Fruit fly (Drosophila melanogaster) whole organism: ENCODE data around the gene CG7987.

Source experiments
- CG8478 ChIP-seq: fragments of >200 bp; optimal IDR thresholded peaks from 2 replicates; lab custom pipeline; 2018; ENCODE audit warnings: inconsistent platforms
- Dll ChIP-seq: fragments of >200 bp; optimal IDR thresholded peaks from 2 replicates; lab custom pipeline; 2017
- EcR ChIP-seq, 2 experiments: fragments of >200 bp; optimal IDR thresholded peaks; 2 replicates each; lab custom pipeline; 2017; ENCODE audit warnings: missing biosample characterization in 2 of 2, missing genetic modification characterization in 2 of 2, missing genetic modification reagents in 2 of 2
- pan ChIP-seq: fragments of >200 bp; optimal IDR thresholded peaks from 2 replicates; lab custom pipeline; 2017
- psq ChIP-seq: fragments of >200 bp; optimal IDR thresholded peaks from 2 replicates; lab custom pipeline; 2017
- usp ChIP-seq: fragments of >200 bp; optimal IDR thresholded peaks from 2 replicates; lab custom pipeline; 2017; ENCODE audit warnings: missing biosample characterization, missing genetic modification characterization, mixed read lengths

The CG7987 gene

dm6 chr3R:14575718-14576187 is at the start of gene CG7987:
Gene CG7987 (minus strand): TSS chr3R:14575887.
- peak; percentile 20 for TF ChIP-seq psq
- TF ChIP-seq Dll (lab: Kevin White, UChicago) = no peak
- no peak for TF ChIP-seq usp (GFP tag; lab: Kevin White, UChicago)
- TF ChIP-seq CG8478 (lab: Kevin White, UChicago) = no peak
- TF ChIP-seq EcR (GFP tag; optimal IDR thresholded peaks at IDR 0.05; lab: Kevin White, UChicago) = no peak

DNA sequence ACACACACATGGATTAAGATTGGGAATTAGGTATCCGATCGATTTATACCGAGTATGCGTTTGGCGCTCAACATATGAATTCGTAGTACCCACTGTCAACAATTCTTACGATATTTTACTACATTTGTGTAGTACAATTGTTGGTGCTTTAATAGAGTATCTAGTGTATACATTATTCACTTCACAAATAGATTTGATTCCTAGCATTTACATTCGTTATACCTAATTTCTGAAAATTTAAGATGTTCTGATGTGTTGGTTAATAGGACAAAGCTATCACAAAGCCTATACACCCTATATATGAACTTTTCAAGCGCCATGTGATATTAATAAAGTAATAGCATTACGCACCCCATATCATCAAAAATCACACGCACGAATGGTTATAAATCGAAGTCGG is 49.0 kb upstream of the CG7987 start:
- TF ChIP-seq psq (no peak), CG8478 (lab: Kevin White, UChicago) (no peak), usp (GFP tag; lab: Kevin White, UChicago) (no peak), pan (lab: Kevin White, UChicago) (no peak), Dll (lab: Kevin White, UChicago) (no peak), EcR (GFP tag; optimal IDR thresholded peaks at IDR 0.05; lab: Kevin White, UChicago) (no peak)

DNA sequence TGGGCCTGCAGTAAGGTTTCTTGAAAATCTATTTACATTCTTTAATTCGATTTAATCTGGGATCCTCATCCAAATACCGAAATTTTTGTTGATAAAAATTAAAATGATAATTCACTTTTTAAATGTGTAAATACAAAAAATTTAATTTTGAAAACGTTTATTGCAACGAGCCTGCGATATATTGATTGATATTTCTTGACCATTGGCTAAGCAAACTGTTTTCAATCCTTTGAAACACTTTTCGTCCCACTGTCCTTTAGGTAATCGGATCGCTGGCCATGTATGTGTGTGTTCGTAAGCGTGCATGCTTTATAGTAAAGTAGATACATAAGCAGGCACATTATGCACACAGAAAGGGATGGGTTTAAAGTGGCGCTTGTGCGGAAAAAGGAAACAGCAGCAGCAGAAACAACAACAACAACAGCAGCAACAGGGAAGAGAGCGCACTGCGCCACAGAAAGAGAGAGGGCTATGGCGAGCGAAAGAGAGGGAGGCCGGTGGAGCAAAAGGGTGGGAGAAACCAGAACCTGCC is 48.5 kb upstream of the CG7987 start:
- no peak for TF ChIP-seq CG8478 (lab: Kevin White, UChicago)
- TF ChIP-seq Dll (lab: Kevin White, UChicago) = no peak
- TF ChIP-seq EcR (GFP tag; optimal IDR thresholded peaks at IDR 0.05; lab: Kevin White, UChicago) = no peak
- TF ChIP-seq usp (GFP tag; lab: Kevin White, UChicago) = no peak
- TF ChIP-seq pan (lab: Kevin White, UChicago) = no peak
- TF ChIP-seq psq = no peak

- no peak for TF ChIP-seq psq
Observed at dm6 chr3R:14622571-14622970, 46.9 kb upstream of the CG7987 start.

- TF ChIP-seq CG8478 (lab: Kevin White, UChicago) (no peak), usp (GFP tag; lab: Kevin White, UChicago) (no peak), psq (no peak), EcR (GFP tag; optimal IDR thresholded peaks at IDR 0.05; lab: Kevin White, UChicago) (no peak), pan (lab: Kevin White, UChicago) (peak; percentile 58), Dll (lab: Kevin White, UChicago) (no peak)
Observed at dm6 chr3R:14608892-14609692, 33.4 kb upstream of the CG7987 start, which contains the start of gene CG14853. Gene CG14853 (plus strand): TSS chr3R:14609642.

- TF ChIP-seq EcR (GFP tag; optimal IDR thresholded peaks at IDR 0.05; lab: Kevin White, UChicago) (no peak), pan (lab: Kevin White, UChicago) (no peak), usp (GFP tag; lab: Kevin White, UChicago) (no peak)
Observed at dm6 chr3R:14597935-14598424, 22.3 kb upstream of the CG7987 start.

dm6 chr3R:14590753-14591535 is 15.3 kb upstream of the CG7987 start:
- TF ChIP-seq psq (no peak), usp (GFP tag; lab: Kevin White, UChicago) (no peak)

dm6 chr3R:14589483-14589882 is 13.8 kb upstream of the CG7987 start:
- TF ChIP-seq EcR (GFP tag; optimal IDR thresholded peaks at IDR 0.05; lab: Kevin White, UChicago) (no peak), CG8478 (lab: Kevin White, UChicago) (no peak), pan (lab: Kevin White, UChicago) (no peak), usp (GFP tag; lab: Kevin White, UChicago) (no peak), psq (no peak), Dll (lab: Kevin White, UChicago) (no peak)

DNA sequence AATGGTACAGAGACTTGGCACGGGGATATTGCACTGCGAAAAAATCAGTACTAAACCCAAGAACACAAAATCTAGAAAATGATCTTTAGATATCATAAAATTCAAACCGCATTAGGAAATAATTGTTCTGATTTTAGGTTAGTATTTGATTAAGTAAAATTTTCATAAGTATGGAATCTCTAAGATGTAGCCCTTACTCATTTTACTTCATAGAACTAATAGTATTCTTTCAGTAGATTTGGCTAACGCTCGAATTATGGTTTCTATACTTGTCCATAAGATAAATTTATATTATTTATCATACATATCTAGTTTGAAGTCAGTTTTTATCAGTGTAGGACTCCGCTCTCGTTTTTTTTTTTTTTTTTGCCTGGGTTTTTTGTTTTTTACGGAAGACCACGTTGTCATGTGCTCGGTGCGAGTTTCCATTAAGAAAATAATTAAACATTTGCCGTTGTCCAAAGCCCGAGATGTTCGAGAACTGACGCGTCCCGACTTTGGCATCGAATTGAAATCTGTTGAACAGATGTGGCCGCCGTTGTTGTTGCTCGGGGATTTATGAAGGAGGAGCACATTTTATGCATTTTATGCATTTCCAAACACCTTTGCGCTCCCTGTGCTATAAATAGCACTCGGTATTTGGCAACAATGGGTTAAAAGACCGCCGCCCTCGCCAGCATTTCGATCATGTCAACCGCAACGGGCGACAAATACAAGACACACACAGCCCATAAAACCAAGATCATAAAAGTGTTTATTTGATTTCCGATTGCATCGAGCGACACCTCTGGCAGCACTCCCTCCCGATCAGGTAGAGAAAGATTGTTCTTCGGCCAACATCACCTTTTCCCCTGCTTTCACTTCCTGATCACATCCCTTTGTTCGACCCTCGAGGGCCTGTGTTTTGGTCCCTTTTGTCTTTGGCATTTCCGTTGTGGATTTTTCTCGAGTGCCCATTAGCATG is 11.1 kb upstream of the CG7987 start:
- no peak for TF ChIP-seq psq
- TF ChIP-seq CG8478 (lab: Kevin White, UChicago) = no peak
- TF ChIP-seq Dll (lab: Kevin White, UChicago) = no peak
- TF ChIP-seq EcR (GFP tag; optimal IDR thresholded peaks at IDR 0.05; lab: Kevin White, UChicago) = no peak
- TF ChIP-seq usp (GFP tag; lab: Kevin White, UChicago) = no peak
- no peak for TF ChIP-seq pan (lab: Kevin White, UChicago)

DNA sequence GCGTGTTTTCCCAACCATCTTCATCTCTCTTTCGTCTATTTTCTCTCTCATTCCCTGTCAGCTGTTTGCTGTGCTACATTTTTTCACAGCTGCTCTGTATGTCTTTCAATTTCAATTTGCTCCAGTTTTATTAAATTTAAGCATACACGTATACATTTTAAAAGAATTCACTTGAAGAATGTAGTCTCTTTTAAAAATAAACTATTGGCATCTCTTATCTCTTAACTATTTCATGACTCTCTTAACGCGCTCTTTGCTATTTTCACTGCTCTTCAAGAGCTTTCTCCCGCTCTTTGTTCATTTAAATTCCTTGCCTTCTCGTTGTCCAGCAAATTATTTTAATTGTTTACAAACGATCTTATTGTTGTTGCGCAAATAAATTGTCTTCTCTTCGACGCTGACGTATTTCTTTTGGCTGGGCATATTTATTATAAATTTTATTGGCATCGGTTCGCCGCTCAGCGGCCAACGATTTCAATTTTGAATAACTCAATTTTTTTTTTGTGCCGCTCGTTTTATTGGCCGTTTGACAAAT is 4.4 kb upstream of the CG7987 start:
- no peak for TF ChIP-seq EcR (GFP tag; optimal IDR thresholded peaks at IDR 0.05; lab: Kevin White, UChicago)
- no peak for TF ChIP-seq Dll (lab: Kevin White, UChicago)
- TF ChIP-seq pan (lab: Kevin White, UChicago) = no peak
- no peak for TF ChIP-seq psq
